Fruit fly (Drosophila melanogaster) whole organism, prepupa: ENCODE measurements around the gene CG3191.

Source experiments
- Blimp-1 ChIP-seq: fragments of 200-800 bp; sonication (Bioruptor generic); optimal IDR thresholded peaks from 3 replicates; lab custom pipeline; 2017; ENCODE audit warnings: missing biosample characterization, missing genetic modification characterization, mild to moderate bottlenecking, moderate library complexity, missing genetic modification reagents
- CG10631 ChIP-seq: fragments of 200-800 bp; sonication (Bioruptor generic); optimal IDR thresholded peaks from 2 replicates; lab custom pipeline; 2016; ENCODE audit warnings: missing biosample characterization, missing genetic modification characterization
- CG10669 ChIP-seq: fragments of 200-800 bp; sonication (Bioruptor generic); optimal IDR thresholded peaks from 3 replicates; lab custom pipeline; 2018; ENCODE audit warnings: missing biosample characterization, mild to moderate bottlenecking, missing genetic modification characterization, moderate library complexity
- CG11762 ChIP-seq: fragments of 200-800 bp; sonication (Bioruptor generic); optimal IDR thresholded peaks from 3 replicates; lab custom pipeline; 2016; ENCODE audit warnings: missing biosample characterization, missing genetic modification characterization; ENCODE audit not compliant: insufficient read depth
- CG11902 ChIP-seq: fragments of 200-800 bp; sonication (Bioruptor generic); optimal IDR thresholded peaks from 3 replicates; lab custom pipeline; 2016; ENCODE audit warnings: missing biosample characterization, missing genetic modification characterization
- CG15336 ChIP-seq: fragments of 200-800 bp; sonication (Bioruptor generic); IDR thresholded peaks from 2 replicates; pipeline ENCODE4 v1.3.6; 2022; ENCODE audit warnings: missing biosample characterization, missing genetic modification characterization
- CG16779 ChIP-seq: fragments of 200-800 bp; sonication (Bioruptor generic); optimal IDR thresholded peaks from 3 replicates; lab custom pipeline; 2017; ENCODE audit warnings: missing biosample characterization, mild to moderate bottlenecking, missing genetic modification characterization
- CG31627 ChIP-seq: fragments of 200-800 bp; sonication (Bioruptor generic); optimal IDR thresholded peaks from 3 replicates; lab custom pipeline; 2016; ENCODE audit warnings: missing biosample characterization, missing genetic modification characterization
- CG32006 ChIP-seq: fragments of 200-800 bp; sonication (Bioruptor generic); optimal IDR thresholded peaks from 3 replicates; lab custom pipeline; 2017; ENCODE audit warnings: missing biosample characterization, mild to moderate bottlenecking, missing genetic modification characterization
- CG34406 ChIP-seq: fragments of 200-800 bp; sonication (Bioruptor generic); optimal IDR thresholded peaks from 3 replicates; lab custom pipeline; 2016; ENCODE audit warnings: missing biosample characterization, missing genetic modification characterization
- CG3919 ChIP-seq: fragments of 200-800 bp; sonication (Bioruptor generic); optimal IDR thresholded peaks from 3 replicates; lab custom pipeline; 2016; ENCODE audit warnings: missing biosample characterization, missing genetic modification characterization
- CG4318 ChIP-seq: fragments of 200-800 bp; sonication (Bioruptor generic); optimal IDR thresholded peaks from 3 replicates; lab custom pipeline; 2017; ENCODE audit warnings: missing biosample characterization, mild to moderate bottlenecking, missing genetic modification characterization
- CG6163 ChIP-seq: fragments of 200-800 bp; sonication (Bioruptor generic); IDR thresholded peaks from 3 replicates; pipeline ENCODE4 v1.3.6; 2022; ENCODE audit warnings: missing biosample characterization, missing genetic modification characterization
- CG6276 ChIP-seq: fragments of 200-800 bp; sonication (Bioruptor generic); optimal IDR thresholded peaks from 2 replicates; lab custom pipeline; 2017; ENCODE audit warnings: missing biosample characterization, mild to moderate bottlenecking, missing genetic modification characterization
- CG6808 ChIP-seq: fragments of 200-800 bp; sonication (Bioruptor generic); optimal IDR thresholded peaks from 3 replicates; lab custom pipeline; 2017; ENCODE audit warnings: missing biosample characterization, missing genetic modification characterization, mild to moderate bottlenecking, moderate library complexity, missing genetic modification reagents
- CG6854 ChIP-seq: fragments of 200-800 bp; sonication (Bioruptor generic); optimal IDR thresholded peaks from 2 replicates; lab custom pipeline; 2017; ENCODE audit warnings: missing biosample characterization, mild to moderate bottlenecking, missing genetic modification characterization
- CG7368 ChIP-seq: fragments of 200-800 bp; sonication (Bioruptor generic); optimal IDR thresholded peaks from 3 replicates; lab custom pipeline; 2016; ENCODE audit warnings: missing biosample characterization, missing genetic modification characterization
- CG8119 ChIP-seq: fragments of 200-800 bp; sonication (Bioruptor generic); IDR thresholded peaks from 3 replicates; pipeline ENCODE4 v1.3.6; 2022; ENCODE audit warnings: missing biosample characterization, missing genetic modification characterization
- CG8319 ChIP-seq: fragments of 200-800 bp; sonication (Bioruptor generic); optimal IDR thresholded peaks from 3 replicates; lab custom pipeline; 2016; ENCODE audit warnings: missing biosample characterization, missing genetic modification characterization
- CG9139 ChIP-seq: fragments of 200-800 bp; sonication (Bioruptor generic); optimal IDR thresholded peaks from 3 replicates; lab custom pipeline; 2017; ENCODE audit warnings: missing biosample characterization, mild to moderate bottlenecking, missing genetic modification characterization
- Eip75B ChIP-seq: fragments of 200-800 bp; sonication (Bioruptor generic); optimal IDR thresholded peaks from 3 replicates; lab custom pipeline; 2016; ENCODE audit warnings: missing biosample characterization, missing genetic modification characterization
- Ets21C ChIP-seq: fragments of 200-800 bp; sonication (Bioruptor generic); optimal IDR thresholded peaks from 3 replicates; lab custom pipeline; 2016; ENCODE audit warnings: missing biosample characterization, missing genetic modification characterization
- Ets96B ChIP-seq: fragments of 200-800 bp; optimal IDR thresholded peaks from 2 replicates; lab custom pipeline; 2019; ENCODE audit warnings: missing biosample characterization, mild to moderate bottlenecking, missing genetic modification characterization, moderate library complexity
- Hr38 ChIP-seq: sonication (Bioruptor generic); optimal IDR thresholded peaks from 2 replicates; lab custom pipeline; 2016; ENCODE audit warnings: missing biosample characterization, missing genetic modification characterization
- Hr4 ChIP-seq: fragments of 200-800 bp; sonication (Bioruptor generic); optimal IDR thresholded peaks from 3 replicates; lab custom pipeline; 2016; ENCODE audit warnings: missing biosample characterization, missing genetic modification characterization
- Lpt ChIP-seq: fragments of 200-800 bp; sonication (Bioruptor generic); optimal IDR thresholded peaks from 3 replicates; lab custom pipeline; 2016; ENCODE audit warnings: missing biosample characterization, missing genetic modification characterization
- Met ChIP-seq: fragments of 200-800 bp; sonication (Bioruptor generic); optimal IDR thresholded peaks from 3 replicates; lab custom pipeline; 2016; ENCODE audit warnings: missing biosample characterization, missing genetic modification characterization
- OdsH ChIP-seq: fragments of 200-800 bp; sonication (Bioruptor generic); optimal IDR thresholded peaks from 3 replicates; lab custom pipeline; 2016; ENCODE audit warnings: missing biosample characterization, missing genetic modification characterization
- Smox ChIP-seq: fragments of 200-800 bp; sonication (Bioruptor generic); optimal IDR thresholded peaks from 3 replicates; lab custom pipeline; 2016; ENCODE audit warnings: missing biosample characterization, missing genetic modification characterization
- Sox15 ChIP-seq: fragments of 200-800 bp; sonication (Bioruptor generic); optimal IDR thresholded peaks from 3 replicates; lab custom pipeline; 2016; ENCODE audit warnings: missing biosample characterization, missing genetic modification characterization
- achi ChIP-seq: fragments of 200-800 bp; sonication (Bioruptor generic); optimal IDR thresholded peaks from 3 replicates; lab custom pipeline; 2016; ENCODE audit warnings: missing biosample characterization, missing genetic modification characterization
- acj6 ChIP-seq: fragments of 200-800 bp; sonication (Bioruptor generic); optimal IDR thresholded peaks from 3 replicates; lab custom pipeline; 2016; ENCODE audit warnings: missing biosample characterization, missing genetic modification characterization
- cyc ChIP-seq: fragments of 200-800 bp; sonication (Bioruptor generic); optimal IDR thresholded peaks from 3 replicates; lab custom pipeline; 2016; ENCODE audit warnings: missing biosample characterization, missing genetic modification characterization
- dac ChIP-seq: fragments of 200-800 bp; sonication (Bioruptor generic); optimal IDR thresholded peaks from 2 replicates; lab custom pipeline; 2017; ENCODE audit warnings: missing biosample characterization, mild to moderate bottlenecking, missing genetic modification characterization
- dsx ChIP-seq: fragments of 200-800 bp; optimal IDR thresholded peaks from 3 replicates; lab custom pipeline; 2019; ENCODE audit warnings: missing biosample characterization, mild to moderate bottlenecking, missing genetic modification characterization, moderate library complexity; ENCODE audit not compliant: poor library complexity, severe bottlenecking
- eg ChIP-seq: fragments of 200-800 bp; sonication (Bioruptor generic); IDR thresholded peaks from 3 replicates; pipeline ENCODE4 v1.3.6; 2022; ENCODE audit warnings: missing biosample characterization, missing genetic modification characterization
- esn ChIP-seq: fragments of 200-800 bp; sonication (Bioruptor generic); optimal IDR thresholded peaks from 2 replicates; lab custom pipeline; 2016; ENCODE audit warnings: missing biosample characterization, mild to moderate bottlenecking, missing genetic modification characterization, moderate library complexity
- fd59A ChIP-seq: fragments of 200-800 bp; sonication (Bioruptor generic); optimal IDR thresholded peaks from 2 replicates; lab custom pipeline; 2017; ENCODE audit warnings: missing biosample characterization, mild to moderate bottlenecking, missing genetic modification characterization, missing genetic modification reagents
- lz ChIP-seq: fragments of 200-800 bp; sonication (Bioruptor generic); optimal IDR thresholded peaks from 3 replicates; lab custom pipeline; 2016; ENCODE audit warnings: missing biosample characterization, missing genetic modification characterization
- pdm3 ChIP-seq: fragments of 200-800 bp; sonication (Bioruptor generic); optimal IDR thresholded peaks from 3 replicates; lab custom pipeline; 2016; ENCODE audit warnings: missing biosample characterization, missing genetic modification characterization
- salr ChIP-seq, 2 experiments: fragments of 200-800 bp; sonication (Bioruptor generic); optimal IDR thresholded peaks; 3 replicates each; lab custom pipeline; 2016 to 2018; ENCODE audit warnings: missing biosample characterization in 2 of 2, missing genetic modification characterization in 2 of 2, mild to moderate bottlenecking in 1 of 2
- svp ChIP-seq: fragments of 200-800 bp; sonication (Bioruptor generic); peaks from one replicate; lab custom pipeline; 2016; ENCODE audit warnings: missing biosample characterization, missing genetic modification characterization
- topi ChIP-seq: fragments of 200-800 bp; sonication (Bioruptor generic); optimal IDR thresholded peaks from 3 replicates; lab custom pipeline; 2016; ENCODE audit warnings: missing biosample characterization, missing genetic modification characterization
- vri ChIP-seq: fragments of 200-800 bp; sonication (Bioruptor generic); optimal IDR thresholded peaks from 3 replicates; lab custom pipeline; 2016; ENCODE audit warnings: missing biosample characterization, mild to moderate bottlenecking, missing genetic modification characterization

CG3191 gene

DNA sequence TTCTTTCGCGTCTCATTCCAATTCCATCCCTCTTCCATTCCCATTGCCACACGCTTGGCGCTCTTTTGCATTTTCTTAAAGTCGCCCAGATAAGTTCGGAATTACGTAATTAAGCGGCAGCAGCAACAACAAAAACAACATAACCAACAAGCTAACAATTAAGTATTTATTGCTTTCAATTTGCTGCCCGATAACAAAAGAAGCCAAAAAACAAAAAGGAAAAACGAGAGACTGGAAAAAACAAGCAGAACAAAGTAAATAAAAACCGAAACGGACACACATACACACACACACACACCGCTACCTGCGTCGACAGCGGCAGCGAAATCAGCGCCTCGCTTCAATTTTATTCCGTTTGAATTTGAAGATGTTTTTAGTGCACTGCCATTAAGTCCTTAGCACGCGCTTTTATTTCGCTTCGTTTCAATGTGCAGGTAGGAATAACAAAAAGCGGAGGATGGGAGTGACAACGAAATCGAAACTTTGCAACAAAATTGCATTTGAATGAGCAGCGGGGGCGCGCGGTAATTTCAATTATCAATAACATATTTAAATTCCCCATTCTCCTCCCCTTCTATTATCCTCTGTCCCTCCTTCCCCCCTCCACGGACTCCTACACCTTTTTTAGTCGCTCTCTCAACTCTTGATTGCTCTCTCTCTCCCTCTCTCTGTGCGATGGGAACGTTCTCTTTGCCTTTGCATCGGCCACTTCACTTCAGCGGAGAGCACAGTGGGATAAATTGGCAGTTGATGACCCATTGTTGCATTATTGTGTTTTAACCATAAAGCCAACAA lies 43.8 kb upstream of the CG3191 start, which contains the start of gene Raf (continued):
- no peak for TF ChIP-seq CG8119
- TF ChIP-seq CG6808 (GFP tag; lab: Kevin White, UChicago) = no peak
- TF ChIP-seq Eip75B (GFP tag; lab: Kevin White, UChicago) = no peak
- TF ChIP-seq CG11762 (GFP tag; lab: Kevin White, UChicago) = no peak
- no peak for TF ChIP-seq achi (GFP tag; lab: Kevin White, UChicago)
- TF ChIP-seq cyc = no peak
- TF ChIP-seq Met (GFP tag; lab: Kevin White, UChicago) = no peak
- 0 out of 3 replicates have a peak, but pooled peaks have one; percentile 70 for TF ChIP-seq eg
- TF ChIP-seq OdsH (GFP tag; lab: Kevin White, UChicago) = no peak
- TF ChIP-seq CG3919 (GFP tag; lab: Kevin White, UChicago) = no peak
- peak; percentile 10; the same call in 1 of the 3 replicates for TF ChIP-seq CG6163 (GFP tag; lab: Robert Waterston, UW)
- peak; percentile 36 for TF ChIP-seq CG6854 (GFP tag; lab: Kevin White, UChicago)
- TF ChIP-seq CG15336 = no peak
- TF ChIP-seq vri (GFP tag; lab: Kevin White, UChicago) = peak; percentile 96
- TF ChIP-seq CG6276 (GFP tag; lab: Kevin White, UChicago) = no peak
- TF ChIP-seq CG9139 (GFP tag; lab: Kevin White, UChicago) = no peak
- TF ChIP-seq CG10669 = peak; percentile 1

- TF ChIP-seq CG10669 = peak; percentile 54
- TF ChIP-seq vri (GFP tag; lab: Kevin White, UChicago) = peak; percentile 57
- TF ChIP-seq CG8319 = peak; percentile 37
- TF ChIP-seq CG15336 = peak; percentile 21; the same call in 1 of the 2 replicates
- TF ChIP-seq dsx (GFP tag; lab: Kevin White, UChicago) = peak; percentile 44
- peak; percentile 65 for TF ChIP-seq topi
- TF ChIP-seq OdsH (GFP tag; lab: Kevin White, UChicago) = peak; percentile 39
- TF ChIP-seq salr (GFP tag; optimal IDR thresholded peaks at IDR 0.05; lab: Kevin White, UChicago) = no peak
- peak; percentile 60 for TF ChIP-seq Smox
- TF ChIP-seq CG16779 = peak; percentile 46
- peak; percentile 58 for TF ChIP-seq CG10631 (GFP tag; lab: Kevin White, UChicago)
- TF ChIP-seq Hr38 (GFP tag; lab: Kevin White, UChicago) = no peak
- peak; percentile 58 for TF ChIP-seq Lpt
- TF ChIP-seq Ets96B = peak; percentile 27
- peak; percentile 67 for TF ChIP-seq lz (GFP tag; lab: Kevin White, UChicago)
- TF ChIP-seq Hr4 (GFP tag; lab: Kevin White, UChicago) = peak; percentile 42
- TF ChIP-seq CG8119 = peak; percentile 59; the same call in 2 of the 3 replicates
- peak; percentile 54 for TF ChIP-seq acj6 (GFP tag; lab: Kevin White, UChicago)
- TF ChIP-seq CG4318 = no peak
- TF ChIP-seq dac (GFP tag; lab: Kevin White, UChicago) = no peak
- peak; percentile 42 for TF ChIP-seq achi (GFP tag; lab: Kevin White, UChicago)
- peak; percentile 38 for TF ChIP-seq CG6854 (GFP tag; lab: Kevin White, UChicago)
- peak; percentile 64 for TF ChIP-seq esn
- TF ChIP-seq pdm3 (GFP tag; lab: Kevin White, UChicago) = peak; percentile 40
- TF ChIP-seq CG34406 (GFP tag; lab: Kevin White, UChicago) = peak; percentile 67
- no peak for TF ChIP-seq Blimp-1 (GFP tag; lab: Kevin White, UChicago)
- TF ChIP-seq Sox15 (GFP tag; lab: Kevin White, UChicago) = no peak
- peak; percentile 68 for TF ChIP-seq CG7368 (GFP tag; lab: Kevin White, UChicago)
- peak; percentile 54 for TF ChIP-seq CG6163 (GFP tag; lab: Robert Waterston, UW)
- TF ChIP-seq CG11902 (GFP tag; lab: Kevin White, UChicago) = peak; percentile 24
- TF ChIP-seq Ets21C (GFP tag; lab: Kevin White, UChicago) = peak; percentile 20
- peak; percentile 59 for TF ChIP-seq CG31627 (GFP tag; lab: Kevin White, UChicago)
- TF ChIP-seq CG6276 (GFP tag; lab: Kevin White, UChicago) = peak; percentile 39
- TF ChIP-seq fd59A (GFP tag; lab: Kevin White, UChicago) = no peak
- peak; percentile 90 for TF ChIP-seq svp (GFP tag; lab: Kevin White, UChicago)
- TF ChIP-seq CG32006 = peak; percentile 53
- peak; percentile 70; the same call in 2 of the 3 replicates for TF ChIP-seq eg
Measured at dm6 chrX:2294474-2295434, 43.0 kb upstream of the CG3191 start.
